Fruit fly (Drosophila melanogaster): ENCODE measurements around the gene Trs20.

Gene Trs20

DNA sequence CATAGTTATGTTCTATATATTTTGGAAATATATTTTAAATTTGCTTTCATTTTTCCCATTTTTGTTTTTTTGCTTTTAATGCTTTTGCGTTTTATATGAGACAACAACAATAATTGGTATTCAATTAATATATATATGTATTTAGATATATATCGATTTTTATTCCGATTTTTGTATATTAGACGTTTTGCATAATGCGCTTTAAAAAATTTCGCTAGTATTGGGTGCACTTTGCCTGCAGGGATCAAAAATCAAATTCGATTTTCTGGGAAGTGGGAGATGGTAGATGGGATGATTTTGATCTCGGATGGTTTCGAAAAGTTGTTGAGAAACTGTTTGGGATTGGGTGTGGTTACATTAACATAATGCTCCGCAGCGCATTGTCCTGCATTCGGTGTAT is 6.3 kb upstream of the Trs20 start, which contains the start of gene CG5157:
TSS of gene CG5157 (minus strand) at position 101 of the 400 bp plus-strand sequence.
- TF ChIP-seq brk (GFP tag; optimal IDR thresholded peaks at IDR 0.05) (no peak), CG9705 (GFP tag; optimal IDR thresholded peaks at IDR 0.05) (no peak), pan (optimal IDR thresholded peaks at IDR 0.05) (no peak), Hr83 (GFP tag; optimal IDR thresholded peaks at IDR 0.05; ENCODE audit: poor library complexity, severe bottlenecking) (no peak), dl (GFP tag; optimal IDR thresholded peaks at IDR 0.05; ENCODE audit: insufficient read depth in 1 of 2, partially characterized antibody in 2 of 2) (no peak), foxo (GFP tag; optimal IDR thresholded peaks at IDR 0.05) (no peak), dmrt93B (GFP tag; optimal IDR thresholded peaks at IDR 0.05) (no peak), usp (GFP tag; optimal IDR thresholded peaks at IDR 0.05) (no peak), Jra (GFP tag; optimal IDR thresholded peaks at IDR 0.05) (no peak), CrebA (GFP tag; optimal IDR thresholded peaks at IDR 0.05; ENCODE audit: borderline replicate concordance) (no peak), Mio (GFP tag; optimal IDR thresholded peaks at IDR 0.05) (no peak), Vsx2 (GFP tag; optimal IDR thresholded peaks at IDR 0.05; ENCODE audit: partially characterized antibody) (no peak), rgr (GFP tag; optimal IDR thresholded peaks at IDR 0.05) (no peak), woc (GFP tag; optimal IDR thresholded peaks at IDR 0.05) (no peak), ey (GFP tag; optimal IDR thresholded peaks at IDR 0.05) (no peak), lola (GFP tag; optimal IDR thresholded peaks at IDR 0.05) (no peak)

dm6 chr3L:16136819-16137553 is 5.6 kb upstream of the Trs20 start:
- TF ChIP-seq Hr78 (GFP tag; optimal IDR thresholded peaks at IDR 0.05) = no peak
- TF ChIP-seq brk (GFP tag; optimal IDR thresholded peaks at IDR 0.05) = no peak
- no peak for TF ChIP-seq CG9705 (GFP tag; optimal IDR thresholded peaks at IDR 0.05)
- TF ChIP-seq tai (GFP tag; optimal IDR thresholded peaks at IDR 0.05) = no peak

DNA sequence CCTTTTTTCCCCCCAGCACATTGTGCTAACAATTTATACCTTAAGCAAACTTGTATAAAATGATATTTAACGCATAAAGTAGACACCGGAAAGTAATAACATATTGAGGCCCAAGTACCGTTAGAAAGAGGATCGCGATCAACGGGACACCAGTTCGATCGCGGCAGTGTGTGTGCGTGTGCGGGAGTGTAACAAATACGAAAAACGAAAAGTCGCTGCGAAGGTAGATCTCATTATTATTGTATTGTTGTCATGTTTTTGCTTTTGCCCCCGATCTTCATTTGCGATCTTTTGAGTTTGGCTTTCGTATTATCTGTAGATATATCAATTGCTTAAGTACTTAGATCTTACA is 611 bp upstream of the Trs20 start:
- TF ChIP-seq CrebA (GFP tag; optimal IDR thresholded peaks at IDR 0.05; ENCODE audit: borderline replicate concordance) (no peak), Vsx2 (GFP tag; optimal IDR thresholded peaks at IDR 0.05; ENCODE audit: partially characterized antibody) (no peak), rgr (GFP tag; optimal IDR thresholded peaks at IDR 0.05) (no peak), fru (GFP tag; optimal IDR thresholded peaks at IDR 0.05) (no peak), N (GFP tag; optimal IDR thresholded peaks at IDR 0.05) (no peak), Hr83 (GFP tag; optimal IDR thresholded peaks at IDR 0.05; ENCODE audit: poor library complexity, severe bottlenecking) (no peak), ey (GFP tag; optimal IDR thresholded peaks at IDR 0.05) (no peak), woc (GFP tag; optimal IDR thresholded peaks at IDR 0.05) (no peak), Mio (GFP tag; optimal IDR thresholded peaks at IDR 0.05) (no peak), jim (GFP tag; optimal IDR thresholded peaks at IDR 0.05) (no peak), brk (GFP tag; optimal IDR thresholded peaks at IDR 0.05) (no peak), HLH106 (tag; optimal IDR thresholded peaks at IDR 0.05) (no peak), dmrt93B (GFP tag; optimal IDR thresholded peaks at IDR 0.05) (no peak), CG9705 (GFP tag; optimal IDR thresholded peaks at IDR 0.05) (no peak), Jra (GFP tag; optimal IDR thresholded peaks at IDR 0.05) (no peak), h (GFP tag; optimal IDR thresholded peaks at IDR 0.05) (no peak), CG32264 (GFP tag; optimal IDR thresholded peaks at IDR 0.05) (no peak), Myc (optimal IDR thresholded peaks at IDR 0.05) (no peak)

- TF ChIP-seq sage (GFP tag; optimal IDR thresholded peaks at IDR 0.05) (no peak), tai (GFP tag; optimal IDR thresholded peaks at IDR 0.05) (no peak), dl (GFP tag; optimal IDR thresholded peaks at IDR 0.05; ENCODE audit: insufficient read depth in 1 of 2, partially characterized antibody in 2 of 2) (no peak), OdsH (GFP tag; optimal IDR thresholded peaks at IDR 0.05) (no peak), Myc (optimal IDR thresholded peaks at IDR 0.05) (no peak), Vsx2 (GFP tag; optimal IDR thresholded peaks at IDR 0.05; ENCODE audit: partially characterized antibody) (no peak), lola (GFP tag; optimal IDR thresholded peaks at IDR 0.05) (no peak), CrebA (GFP tag; optimal IDR thresholded peaks at IDR 0.05; ENCODE audit: borderline replicate concordance) (no peak), dsf (GFP tag; optimal IDR thresholded peaks at IDR 0.05; ENCODE audit: borderline replicate concordance) (no peak), CG32264 (GFP tag; optimal IDR thresholded peaks at IDR 0.05) (no peak), dmrt93B (GFP tag; optimal IDR thresholded peaks at IDR 0.05) (no peak), Hnf4 (GFP tag; optimal IDR thresholded peaks at IDR 0.05) (no peak), Jra (GFP tag; optimal IDR thresholded peaks at IDR 0.05) (peak; percentile 20), psq (GFP tag; optimal IDR thresholded peaks at IDR 0.05) (no peak), brk (GFP tag; optimal IDR thresholded peaks at IDR 0.05) (peak; percentile 41), Dfd (GFP tag; optimal IDR thresholded peaks at IDR 0.05) (no peak), usp (GFP tag; optimal IDR thresholded peaks at IDR 0.05) (no peak), ey (GFP tag; optimal IDR thresholded peaks at IDR 0.05) (no peak), N (GFP tag; optimal IDR thresholded peaks at IDR 0.05) (no peak), HLH106 (tag; optimal IDR thresholded peaks at IDR 0.05) (no peak), Hr83 (GFP tag; optimal IDR thresholded peaks at IDR 0.05; ENCODE audit: poor library complexity, severe bottlenecking) (peak; percentile 53), rgr (GFP tag; optimal IDR thresholded peaks at IDR 0.05) (no peak), Mio (GFP tag; optimal IDR thresholded peaks at IDR 0.05) (no peak), Rel (GFP tag; optimal IDR thresholded peaks at IDR 0.05) (no peak), Rel (tag; optimal IDR thresholded peaks at IDR 0.05) (peak; percentile 39), pan (optimal IDR thresholded peaks at IDR 0.05) (no peak), fru (GFP tag; optimal IDR thresholded peaks at IDR 0.05) (no peak), woc (GFP tag; optimal IDR thresholded peaks at IDR 0.05) (no peak), jim (GFP tag; optimal IDR thresholded peaks at IDR 0.05) (no peak), GATAd (GFP tag; optimal IDR thresholded peaks at IDR 0.05) (no peak), h (GFP tag; optimal IDR thresholded peaks at IDR 0.05) (no peak), CG9705 (GFP tag; optimal IDR thresholded peaks at IDR 0.05) (no peak), br (GFP tag; optimal IDR thresholded peaks at IDR 0.05) (no peak), Sp1 (GFP tag; optimal IDR thresholded peaks at IDR 0.05) (no peak)
Measured at dm6 chr3L:16128973-16129745, 2.3 kb downstream of the Trs20 start, which contains the start of gene SsRbeta. SsRbeta (plus strand) TSS chr3L:16129617.

All from whole organism, wandering third instar larva.